Fruit fly (Drosophila melanogaster): ENCODE measurements around the gene Dyrk2.

dm6 chr2L:14258603-14259002 is 24.7 kb upstream of the Dyrk2 start:
- TF ChIP-seq CG4496 (GFP tag; IDR thresholded peaks at IDR 0.05) (no peak), Ets98B (GFP tag; IDR thresholded peaks at IDR 0.05) (no peak), rn (GFP tag; IDR thresholded peaks at IDR 0.05) (no peak)

Measured in whole organism, pupa.